Fruit fly (Drosophila melanogaster) whole organism, adult: ENCODE measurements around the gene Dus3.
A peak's percentile ranks its signal among the peaks of the same experiment; 100 is the strongest.

Experiments used
- CG11617 ChIP-seq: fragments of 200-800 bp; sonication (Bioruptor generic); optimal IDR thresholded peaks from 2 replicates; lab custom pipeline; 2017; ENCODE audit warnings: mild to moderate bottlenecking, missing biosample characterization, missing genetic modification reagents, missing genetic modification characterization
- CG12768 ChIP-seq: fragments of 200-800 bp; sonication (Bioruptor generic); optimal IDR thresholded peaks from 2 replicates; lab custom pipeline; 2017; ENCODE audit warnings: missing biosample characterization, missing genetic modification characterization, mild to moderate bottlenecking, moderate library complexity, missing genetic modification reagents
- CG14711 ChIP-seq: fragments of 200-800 bp; sonication (Bioruptor generic); optimal IDR thresholded peaks from 2 replicates; lab custom pipeline; 2018; ENCODE audit warnings: missing biosample characterization, mild to moderate bottlenecking, missing genetic modification characterization, moderate library complexity
- CG1620 ChIP-seq: fragments of 200-800 bp; sonication (Bioruptor generic); optimal IDR thresholded peaks from 2 replicates; lab custom pipeline; 2016; ENCODE audit warnings: missing biosample characterization, missing genetic modification characterization
- CG33017 ChIP-seq: fragments of 200-800 bp; sonication (Bioruptor generic); optimal IDR thresholded peaks from 2 replicates; lab custom pipeline; 2018; ENCODE audit warnings: missing biosample characterization, mild to moderate bottlenecking, missing genetic modification characterization, moderate library complexity
- CG5204 ChIP-seq: fragments of 200-800 bp; sonication (Bioruptor generic); optimal IDR thresholded peaks from 2 replicates; lab custom pipeline; 2016; ENCODE audit warnings: missing biosample characterization, missing genetic modification characterization
- CG7045 ChIP-seq: fragments of 200-800 bp; sonication (Bioruptor generic); optimal IDR thresholded peaks from 2 replicates; lab custom pipeline; 2017; ENCODE audit warnings: missing biosample characterization, mild to moderate bottlenecking, missing genetic modification characterization
- CG7101 ChIP-seq: fragments of 200-800 bp; sonication (Bioruptor generic); optimal IDR thresholded peaks from 2 replicates; lab custom pipeline; 2018; ENCODE audit warnings: missing biosample characterization, mild to moderate bottlenecking, missing genetic modification characterization, moderate library complexity
- Clk ChIP-seq: fragments of 200-800 bp; sonication (Bioruptor generic); optimal IDR thresholded peaks from 2 replicates; lab custom pipeline; 2017; ENCODE audit warnings: missing biosample characterization, missing genetic modification characterization
- Crg-1 ChIP-seq: fragments of 200-800 bp; sonication (Bioruptor generic); optimal IDR thresholded peaks from 2 replicates; lab custom pipeline; 2016; ENCODE audit warnings: missing biosample characterization, missing genetic modification characterization
- Hr96 ChIP-seq: fragments of 200-800 bp; sonication (Bioruptor generic); optimal IDR thresholded peaks from 2 replicates; lab custom pipeline; 2016; ENCODE audit warnings: missing biosample characterization, missing genetic modification characterization
- Mnt ChIP-seq: fragments of 200-800 bp; sonication (Bioruptor generic); optimal IDR thresholded peaks from 2 replicates; lab custom pipeline; 2016; ENCODE audit warnings: missing biosample characterization, mild to moderate bottlenecking, missing genetic modification characterization
- bab1 ChIP-seq: fragments of 200-800 bp; sonication (Bioruptor generic); optimal IDR thresholded peaks from 3 replicates; lab custom pipeline; 2019; ENCODE audit warnings: missing biosample characterization, mild to moderate bottlenecking, missing genetic modification characterization, moderate library complexity
- cic ChIP-seq: fragments of 200-800 bp; sonication (Bioruptor generic); optimal IDR thresholded peaks from 2 replicates; lab custom pipeline; 2017; ENCODE audit warnings: missing biosample characterization, mild to moderate bottlenecking, missing genetic modification characterization, moderate library complexity
- cnc ChIP-seq, 2 experiments: fragments of >200 bp; optimal IDR thresholded peaks; 2 replicates each; lab custom pipeline; 2017
- kay ChIP-seq: fragments of 200-800 bp; sonication (Bioruptor generic); peaks from one replicate; lab custom pipeline; 2016; ENCODE audit warnings: missing biosample characterization, missing genetic modification characterization, borderline replicate concordance
- ovo ChIP-seq: fragments of 200-800 bp; sonication (Bioruptor generic); optimal IDR thresholded peaks from 2 replicates; lab custom pipeline; 2016; ENCODE audit warnings: missing biosample characterization, missing genetic modification characterization
- pad ChIP-seq: fragments of 200-800 bp; sonication (Bioruptor generic); optimal IDR thresholded peaks from 3 replicates; lab custom pipeline; 2017; ENCODE audit warnings: missing biosample characterization, missing genetic modification characterization, mild to moderate bottlenecking, moderate library complexity, missing genetic modification reagents
- tj ChIP-seq: fragments of 200-800 bp; sonication (Bioruptor generic); optimal IDR thresholded peaks from 3 replicates; lab custom pipeline; 2017; ENCODE audit warnings: missing biosample characterization, mild to moderate bottlenecking, missing genetic modification characterization, moderate library complexity
- toe ChIP-seq: fragments of 200-800 bp; sonication (Bioruptor generic); optimal IDR thresholded peaks from 2 replicates; lab custom pipeline; 2016; ENCODE audit warnings: missing biosample characterization, missing genetic modification characterization

Dus3 gene

DNA sequence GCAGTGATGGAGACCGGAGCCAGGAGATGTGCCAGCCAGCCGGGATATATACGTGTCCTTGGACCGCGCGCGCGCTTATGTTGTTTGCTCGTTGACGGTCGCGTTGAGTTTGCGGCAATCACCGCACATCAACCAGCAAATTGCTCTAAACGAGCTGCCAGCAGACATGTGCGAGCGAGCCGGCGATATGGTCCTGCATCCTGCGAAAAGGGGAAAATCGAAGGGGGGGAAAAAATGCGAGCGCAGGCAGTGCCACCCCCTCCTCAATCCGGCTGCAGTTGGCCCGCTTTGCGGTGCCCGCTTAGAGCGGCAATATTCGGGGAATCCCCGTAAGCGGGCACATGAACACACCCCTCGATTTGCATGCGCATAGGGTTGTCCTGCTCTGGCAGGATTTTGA is 10.3 kb downstream of the Dus3 start, which contains the start of gene bsh:
bsh (minus strand) TSS at position 101 of the 400 bp plus-strand sequence.
- TF ChIP-seq CG11617 (GFP tag; lab: Kevin White, UChicago) = no peak

DNA sequence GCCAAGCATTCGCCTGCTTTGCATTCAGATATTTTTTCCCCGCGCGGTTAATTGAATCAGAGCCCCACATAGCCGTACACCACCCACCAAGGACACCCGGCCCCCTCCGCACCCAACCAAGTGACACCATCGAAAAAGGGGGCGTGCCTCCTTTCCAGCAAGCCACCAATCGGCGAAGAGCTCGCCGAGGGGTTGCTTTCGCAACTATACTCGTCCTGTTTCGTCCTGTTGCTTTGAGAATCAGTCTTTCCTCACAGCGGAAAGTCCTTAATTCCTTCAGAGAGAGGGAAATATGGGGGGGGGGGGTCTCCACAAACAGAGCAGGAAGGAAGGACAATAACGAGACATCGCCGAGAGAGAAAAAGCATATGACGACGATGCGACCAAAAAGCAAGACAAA is 11.0 kb downstream of the Dus3 start:
- no peak for TF ChIP-seq cic

DNA sequence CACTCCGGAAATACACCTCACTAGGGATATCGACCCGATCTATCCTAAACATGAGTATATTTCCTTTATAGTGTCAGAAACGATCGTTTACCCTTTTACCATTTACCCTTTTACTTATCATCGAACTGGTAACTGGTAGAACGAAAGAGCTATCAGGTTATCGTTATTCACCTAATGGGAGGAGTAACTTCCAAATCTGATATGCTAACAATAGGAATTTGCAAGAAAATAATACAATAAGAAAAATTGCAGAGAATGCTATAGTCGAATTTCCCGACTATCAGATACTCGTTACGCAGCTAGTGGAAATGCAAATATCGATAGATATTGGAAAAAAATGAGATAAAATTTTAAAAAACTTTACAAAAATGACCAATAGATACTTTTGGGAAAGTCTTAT is 15.6 kb downstream of the Dus3 start:
- TF ChIP-seq pad (GFP tag; lab: Kevin White, UChicago) = no peak
- TF ChIP-seq CG1620 (GFP tag; lab: Kevin White, UChicago) = no peak
- TF ChIP-seq bab1 (GFP tag; lab: Kevin White, UChicago) = no peak
- TF ChIP-seq Clk (GFP tag; lab: Kevin White, UChicago) = no peak
- TF ChIP-seq cnc (optimal IDR thresholded peaks at IDR 0.05; lab: Kevin White, UChicago) = no peak
- TF ChIP-seq Mnt (GFP tag; lab: Kevin White, UChicago) = no peak
- no peak for TF ChIP-seq CG14711 (tag; lab: Kevin White, UChicago)
- TF ChIP-seq Hr96 (GFP tag; lab: Kevin White, UChicago) = no peak
- TF ChIP-seq CG7101 (tag; lab: Kevin White, UChicago) = no peak
- TF ChIP-seq CG33017 (tag; lab: Kevin White, UChicago) = no peak
- no peak for TF ChIP-seq CG5204 (GFP tag; lab: Kevin White, UChicago)
- no peak for TF ChIP-seq Crg-1 (GFP tag; lab: Kevin White, UChicago)
- TF ChIP-seq toe = no peak
- no peak for TF ChIP-seq CG12768 (GFP tag; lab: Kevin White, UChicago)
- no peak for TF ChIP-seq cic
- no peak for TF ChIP-seq CG11617 (GFP tag; lab: Kevin White, UChicago)
- no peak for TF ChIP-seq ovo (GFP tag; lab: Kevin White, UChicago)
- no peak for TF ChIP-seq tj (GFP tag; lab: Kevin White, UChicago)
- TF ChIP-seq kay (GFP tag; lab: Kevin White, UChicago) = no peak

DNA sequence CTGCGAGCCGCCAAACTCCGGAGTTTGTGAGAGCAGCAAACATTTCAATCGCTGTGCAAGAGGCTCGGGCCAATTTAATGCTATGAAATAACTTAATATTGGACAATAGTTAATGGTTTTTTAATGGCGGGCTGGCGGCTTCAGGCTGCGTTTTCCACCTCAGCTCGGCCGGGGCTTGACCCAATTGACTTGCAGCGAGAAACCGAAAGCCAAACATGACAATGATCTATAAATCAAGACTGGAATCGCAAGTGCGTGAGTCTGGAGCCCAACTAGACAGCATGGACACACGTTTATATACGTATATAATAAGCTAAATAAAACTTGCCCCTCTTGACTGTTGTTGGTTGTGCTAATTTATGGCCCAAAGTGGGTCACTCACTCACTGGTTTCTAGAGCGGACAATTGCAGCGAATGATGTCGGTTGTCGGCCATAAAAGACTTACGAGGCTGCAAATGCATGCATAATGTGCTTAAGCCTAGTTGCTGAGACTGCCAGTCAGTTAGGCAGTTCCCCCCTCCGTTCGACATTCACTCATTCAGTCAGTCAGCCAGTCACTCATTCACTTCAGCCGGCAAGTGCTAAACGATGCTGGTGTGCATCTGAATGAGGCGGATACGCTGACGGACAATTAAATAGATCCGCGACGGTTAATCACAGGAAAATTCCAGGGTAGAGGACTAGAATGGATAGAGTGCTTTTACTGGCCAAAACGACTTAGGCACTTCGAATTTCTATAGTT is 26.3 kb downstream of the Dus3 start:
- TF ChIP-seq CG7101 (tag; lab: Kevin White, UChicago) (no peak), ovo (GFP tag; lab: Kevin White, UChicago) (no peak), kay (GFP tag; lab: Kevin White, UChicago) (no peak), CG11617 (GFP tag; lab: Kevin White, UChicago) (no peak), tj (GFP tag; lab: Kevin White, UChicago) (no peak), Clk (GFP tag; lab: Kevin White, UChicago) (no peak), Mnt (GFP tag; lab: Kevin White, UChicago) (no peak), CG12768 (GFP tag; lab: Kevin White, UChicago) (no peak), toe (no peak), bab1 (GFP tag; lab: Kevin White, UChicago) (no peak), CG1620 (GFP tag; lab: Kevin White, UChicago) (no peak)

DNA sequence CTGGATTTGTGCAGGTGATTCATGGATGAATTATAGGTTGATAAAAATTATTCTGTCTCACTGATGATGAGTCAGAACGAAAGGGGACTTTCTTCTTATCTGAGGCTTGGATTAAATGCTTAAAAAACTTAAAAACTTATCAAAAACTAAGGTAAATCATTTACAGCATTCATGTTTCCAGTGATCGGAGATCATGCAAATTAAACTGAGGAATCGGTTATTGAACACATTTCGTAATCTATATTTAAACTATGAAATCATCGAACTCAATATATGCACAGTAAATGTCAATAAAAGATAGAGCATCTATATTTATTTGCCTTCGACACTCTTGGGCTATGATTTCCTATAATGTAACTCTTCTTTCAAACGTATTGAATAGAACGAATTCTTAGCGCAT is 29.3 kb downstream of the Dus3 start:
- TF ChIP-seq CG5204 (GFP tag; lab: Kevin White, UChicago) (no peak), cnc (optimal IDR thresholded peaks at IDR 0.05; lab: Kevin White, UChicago) (no peak), tj (GFP tag; lab: Kevin White, UChicago) (no peak), CG7045 (GFP tag; lab: Kevin White, UChicago) (no peak), Clk (GFP tag; lab: Kevin White, UChicago) (no peak), pad (GFP tag; lab: Kevin White, UChicago) (no peak), CG7101 (tag; lab: Kevin White, UChicago) (no peak), CG12768 (GFP tag; lab: Kevin White, UChicago) (no peak), bab1 (GFP tag; lab: Kevin White, UChicago) (no peak), cic (no peak), Mnt (GFP tag; lab: Kevin White, UChicago) (no peak), toe (no peak), CG11617 (GFP tag; lab: Kevin White, UChicago) (no peak), ovo (GFP tag; lab: Kevin White, UChicago) (no peak), CG33017 (tag; lab: Kevin White, UChicago) (no peak), CG14711 (tag; lab: Kevin White, UChicago) (no peak), Crg-1 (GFP tag; lab: Kevin White, UChicago) (no peak)

DNA sequence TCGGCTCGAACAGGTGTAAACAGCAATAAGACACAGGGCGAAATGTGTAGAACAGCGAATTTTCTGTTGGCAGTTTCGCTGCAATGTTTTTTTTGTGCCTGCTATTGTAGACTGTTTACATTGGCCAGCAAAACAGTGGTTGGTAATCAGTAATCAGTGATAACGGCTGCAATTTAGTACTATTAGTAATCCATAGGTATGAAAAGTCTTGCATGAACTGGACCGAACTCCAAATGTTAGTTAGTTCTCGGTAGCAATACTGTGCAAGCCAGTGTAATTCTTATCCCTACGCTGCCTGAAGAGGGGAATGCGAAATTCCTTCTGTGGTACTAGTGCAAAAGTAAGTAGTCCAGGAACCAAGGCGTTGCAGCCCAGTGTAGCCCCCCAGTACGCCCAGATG is 30.1 kb downstream of the Dus3 start:
- TF ChIP-seq CG12768 (GFP tag; lab: Kevin White, UChicago) = no peak
- TF ChIP-seq tj (GFP tag; lab: Kevin White, UChicago) = peak; percentile 27
- TF ChIP-seq CG14711 (tag; lab: Kevin White, UChicago) = no peak
- no peak for TF ChIP-seq CG7045 (GFP tag; lab: Kevin White, UChicago)
- TF ChIP-seq cnc (optimal IDR thresholded peaks at IDR 0.05; lab: Kevin White, UChicago) = no peak
- TF ChIP-seq kay (GFP tag; lab: Kevin White, UChicago) = no peak
